Worm (Caenorhabditis elegans) whole organism, L4 larva: ENCODE data around the gene immp-1.

ENCODE experiments used
- D1046.2 ChIP-seq: fragments of 200-800 bp; sonication (Bioruptor generic); IDR thresholded peaks from 2 replicates; pipeline ENCODE4 v1.3.6; 2022; ENCODE audit warnings: missing genetic modification characterization, missing compliant biosample characterization
- F26F4.8 ChIP-seq: fragments of 200-800 bp; sonication (Bioruptor generic); conservative IDR thresholded peaks from 2 replicates; pipeline ENCODE4 v1.3.6; 2022; ENCODE audit warnings: missing genetic modification characterization, missing compliant biosample characterization
- F37D6.2 ChIP-seq: sonication (generic microtip); optimal IDR thresholded peaks from 2 replicates; lab custom pipeline; 2016; ENCODE audit warnings: mild to moderate bottlenecking, missing genetic modification characterization, missing compliant biosample characterization
- F44E2.7 ChIP-seq: fragments of 200-800 bp; sonication (Bioruptor generic); IDR thresholded peaks from 2 replicates; pipeline ENCODE4 v2.1.2; 2022; ENCODE audit warnings: missing genetic modification characterization, missing compliant biosample characterization
- ZK337.2 ChIP-seq: fragments of 200-800 bp; sonication (Bioruptor generic); IDR thresholded peaks from 2 replicates; pipeline ENCODE4 v1.3.6; 2022; ENCODE audit warnings: missing genetic modification reagents, missing genetic modification characterization, missing compliant biosample characterization
- ama-1 ChIP-seq: fragments of 150-350 bp; optimal IDR thresholded peaks from 2 replicates; lab custom pipeline; 2014; ENCODE audit warnings: inconsistent platforms, mixed read lengths
- arid-1 ChIP-seq: fragments of 200-800 bp; sonication (Bioruptor generic); conservative IDR thresholded peaks from 2 replicates; pipeline ENCODE4 v1.3.6; 2022; ENCODE audit warnings: missing genetic modification reagents, missing genetic modification characterization, missing compliant biosample characterization
- ceh-20 ChIP-seq: fragments of 200-800 bp; sonication (Bioruptor generic); IDR thresholded peaks from 2 replicates; pipeline ENCODE4 v1.3.6; 2022; ENCODE audit warnings: missing genetic modification reagents, missing genetic modification characterization, missing compliant biosample characterization
- ceh-32 ChIP-seq: sonication (generic microtip); optimal IDR thresholded peaks from 2 replicates; lab custom pipeline; 2016; ENCODE audit warnings: mild to moderate bottlenecking, missing genetic modification characterization, missing compliant biosample characterization; ENCODE audit not compliant: poor library complexity
- ceh-44 ChIP-seq: fragments of 200-800 bp; sonication (Bioruptor generic); IDR thresholded peaks from 2 replicates; pipeline ENCODE4 v1.3.6; 2022; ENCODE audit warnings: missing genetic modification reagents, missing genetic modification characterization, missing compliant biosample characterization
- ceh-62 ChIP-seq: sonication (generic microtip); optimal IDR thresholded peaks from 2 replicates; lab custom pipeline; 2017; ENCODE audit warnings: missing biosample characterization, missing genetic modification characterization
- ces-1 ChIP-seq: fragments of 150-350 bp; sonication (generic microtip); optimal IDR thresholded peaks from 4 replicates; lab custom pipeline; 2014; ENCODE audit warnings: missing biosample characterization, missing genetic modification reagents, missing genetic modification characterization
- ctbp-1 ChIP-seq: fragments of 200-800 bp; sonication (Bioruptor generic); IDR thresholded peaks from 2 replicates; pipeline ENCODE4 v1.3.6; 2022; ENCODE audit warnings: missing genetic modification reagents, missing genetic modification characterization, missing compliant biosample characterization
- daf-16 ChIP-seq, 3 experiments: sonication (generic microtip); optimal IDR thresholded peaks; 2 replicates each; lab custom pipeline; 2016 to 2017; ENCODE audit warnings: missing genetic modification characterization in 3 of 3, missing genetic modification reagents in 3 of 3, mild to moderate bottlenecking in 2 of 3, missing compliant biosample characterization in 2 of 3, missing biosample characterization in 1 of 3, moderate library complexity in 1 of 3
- daf-8 ChIP-seq: fragments of 200-800 bp; sonication (Bioruptor generic); IDR thresholded peaks from 2 replicates; pipeline ENCODE4 v1.3.6; 2022; ENCODE audit warnings: missing genetic modification characterization, missing compliant biosample characterization
- duxl-1 ChIP-seq: sonication (generic microtip); optimal IDR thresholded peaks from 2 replicates; lab custom pipeline; 2016; ENCODE audit warnings: mild to moderate bottlenecking, missing genetic modification characterization, moderate library complexity, missing compliant biosample characterization; ENCODE audit not compliant: poor library complexity
- dve-1 ChIP-seq: sonication (generic microtip); optimal IDR thresholded peaks from 2 replicates; lab custom pipeline; 2017; ENCODE audit warnings: antibody characterized with exemption, mild to moderate bottlenecking, missing genetic modification characterization, missing compliant biosample characterization; ENCODE audit not compliant: insufficient read depth
- egl-27 ChIP-seq: sonication (generic microtip); optimal IDR thresholded peaks from 3 replicates; lab custom pipeline; 2017; ENCODE audit warnings: missing biosample characterization, missing genetic modification reagents, missing genetic modification characterization
- egl-43 ChIP-seq: fragments of 200-800 bp; sonication (Bioruptor generic); IDR thresholded peaks from 2 replicates; pipeline ENCODE4 v1.3.6; 2022; ENCODE audit warnings: missing genetic modification reagents, missing genetic modification characterization, missing compliant biosample characterization
- fos-1 ChIP-seq: fragments of 150-350 bp; optimal IDR thresholded peaks from 2 replicates; lab custom pipeline; 2014; ENCODE audit warnings: missing biosample characterization, missing genetic modification characterization
- gei-8 ChIP-seq: fragments of 200-800 bp; sonication (Bioruptor generic); optimal IDR thresholded peaks from 2 replicates; lab custom pipeline; 2018; ENCODE audit warnings: mild to moderate bottlenecking, missing genetic modification characterization, missing compliant biosample characterization
- hif-1 ChIP-seq, 2 experiments: sonication (generic microtip); optimal IDR thresholded peaks; 2 replicates each; lab custom pipeline; 2016 to 2017; ENCODE audit warnings: missing compliant biosample characterization in 2 of 2, missing genetic modification characterization in 2 of 2, missing genetic modification reagents in 2 of 2, missing genotype in 2 of 2, mild to moderate bottlenecking in 1 of 2
- hlh-30 ChIP-seq: sonication (generic microtip); optimal IDR thresholded peaks from 2 replicates; lab custom pipeline; 2017; ENCODE audit warnings: antibody characterized with exemption, mild to moderate bottlenecking, missing genetic modification characterization, missing compliant biosample characterization; ENCODE audit not compliant: insufficient read depth
- jun-1 ChIP-seq: fragments of 150-350 bp; optimal IDR thresholded peaks from 2 replicates; lab custom pipeline; 2014; ENCODE audit warnings: missing biosample characterization, missing genetic modification reagents, missing genetic modification characterization
- lim-7 ChIP-seq: fragments of 200-800 bp; sonication (Bioruptor generic); IDR thresholded peaks from 2 replicates; pipeline ENCODE4 v1.3.6; 2022; ENCODE audit warnings: missing genetic modification characterization, missing compliant biosample characterization
- lin-13 ChIP-seq: fragments of 150-350 bp; optimal IDR thresholded peaks from 2 replicates; lab custom pipeline; 2014; ENCODE audit warnings: missing biosample characterization, missing genetic modification reagents, missing genetic modification characterization
- lin-15B ChIP-seq: fragments of 150-350 bp; sonication (generic microtip); optimal IDR thresholded peaks from 3 replicates; lab custom pipeline; 2014; ENCODE audit warnings: missing biosample characterization, missing genetic modification characterization
- lin-29 ChIP-seq: fragments of 200-800 bp; sonication (Bioruptor generic); IDR thresholded peaks from 2 replicates; pipeline ENCODE4 v1.3.6; 2022; ENCODE audit warnings: missing genetic modification reagents, missing genetic modification characterization, missing compliant biosample characterization
- lir-3 ChIP-seq: sonication (generic microtip); optimal IDR thresholded peaks from 2 replicates; lab custom pipeline; 2016; ENCODE audit warnings: mild to moderate bottlenecking, missing genetic modification characterization, missing compliant biosample characterization
- lsy-2 ChIP-seq, 2 experiments: fragments of 150-350 bp in 1 of 2; sonication (generic microtip) in 1 of 2; optimal IDR thresholded peaks; 2 replicates each; lab custom pipeline; 2014 to 2017; ENCODE audit warnings: missing biosample characterization in 2 of 2, missing genetic modification characterization in 2 of 2
- mdt-29 ChIP-seq: fragments of 200-800 bp; sonication (Bioruptor generic); IDR thresholded peaks from 2 replicates; pipeline ENCODE4 v1.3.6; 2022; ENCODE audit warnings: missing genetic modification reagents, missing genetic modification characterization, missing compliant biosample characterization
- mep-1 ChIP-seq: fragments of 150-350 bp; sonication (generic microtip); optimal IDR thresholded peaks from 3 replicates; lab custom pipeline; 2014; ENCODE audit warnings: missing biosample characterization, missing genetic modification characterization
- nhr-237 ChIP-seq: sonication (generic microtip); optimal IDR thresholded peaks from 2 replicates; lab custom pipeline; 2017; ENCODE audit warnings: missing biosample characterization, missing genetic modification characterization
- nhr-25 ChIP-seq: sonication (generic microtip); optimal IDR thresholded peaks from 2 replicates; lab custom pipeline; 2017; ENCODE audit warnings: missing genetic modification characterization, mild to moderate bottlenecking, missing compliant biosample characterization, antibody characterized with exemption, moderate library complexity, borderline replicate concordance; ENCODE audit not compliant: insufficient read depth
- nhr-41 ChIP-seq: fragments of 200-800 bp; sonication (Bioruptor generic); IDR thresholded peaks from 2 replicates; pipeline ENCODE4 v1.3.6; 2022; ENCODE audit warnings: missing genetic modification reagents, missing genetic modification characterization, missing compliant biosample characterization
- nhr-42 ChIP-seq: fragments of 200-800 bp; sonication (Bioruptor generic); IDR thresholded peaks from 2 replicates; pipeline ENCODE4 v1.3.6; 2022; ENCODE audit warnings: missing genetic modification characterization, missing compliant biosample characterization
- nhr-76 ChIP-seq: fragments of 150-350 bp; optimal IDR thresholded peaks from 2 replicates; lab custom pipeline; 2014; ENCODE audit warnings: missing biosample characterization, missing genetic modification characterization
- pha-4 ChIP-seq, 2 experiments: fragments of 150-350 bp in 1 of 2; fragments of 200-800 bp in 1 of 2; sonication (Bioruptor generic) in 1 of 2; IDR thresholded peaks in 1 of 2; optimal IDR thresholded peaks in 1 of 2; 2 replicates each; pipeline versions ENCODE4 v1.3.6 to Lab custom; 2014 to 2022; ENCODE audit warnings: missing genetic modification characterization in 2 of 2, missing genetic modification reagents in 2 of 2, missing biosample characterization in 1 of 2, missing compliant biosample characterization in 1 of 2
- saeg-2 ChIP-seq: fragments of 200-800 bp; sonication (Bioruptor generic); IDR thresholded peaks from 2 replicates; pipeline ENCODE4 v1.3.6; 2022; ENCODE audit warnings: missing genetic modification reagents, missing genetic modification characterization, missing compliant biosample characterization
- skn-1 ChIP-seq: fragments of 150-350 bp; optimal IDR thresholded peaks from 2 replicates; lab custom pipeline; 2014; ENCODE audit warnings: missing biosample characterization, missing genetic modification characterization
- snpc-1.2 ChIP-seq: fragments of 200-800 bp; sonication (Bioruptor generic); IDR thresholded peaks from 2 replicates; pipeline ENCODE4 v1.3.6; 2022; ENCODE audit warnings: missing genetic modification reagents, missing genetic modification characterization, missing compliant biosample characterization
- snpc-4 ChIP-seq: fragments of 150-350 bp; optimal IDR thresholded peaks from 2 replicates; lab custom pipeline; 2014; ENCODE audit warnings: missing biosample characterization, missing genetic modification characterization
- tag-97 ChIP-seq: fragments of 200-800 bp; sonication (Bioruptor generic); IDR thresholded peaks from 2 replicates; pipeline ENCODE4 v1.3.6; 2022; ENCODE audit warnings: missing genetic modification characterization, missing compliant biosample characterization
- unc-39 ChIP-seq: sonication (generic microtip); optimal IDR thresholded peaks from 2 replicates; lab custom pipeline; 2017; ENCODE audit warnings: missing biosample characterization, missing genetic modification characterization
- unc-62 ChIP-seq, 3 experiments: fragments of 150-350 bp in 1 of 3; sonication (generic microtip); optimal IDR thresholded peaks in 2 of 3; peaks in 1 of 3; 1 replicate in 1 of 3; 2 replicates in 2 of 3; lab custom pipeline; 2014 to 2017; ENCODE audit warnings: missing biosample characterization in 3 of 3, missing genetic modification characterization in 3 of 3, missing genetic modification reagents in 3 of 3, missing genotype in 1 of 3
- vab-7 ChIP-seq: fragments of 200-800 bp; sonication (Bioruptor generic); IDR thresholded peaks from 2 replicates; pipeline ENCODE4 v1.3.6; 2022; ENCODE audit warnings: missing genetic modification reagents, missing genetic modification characterization, missing compliant biosample characterization
- zfp-2 ChIP-seq: sonication (generic microtip); optimal IDR thresholded peaks from 2 replicates; lab custom pipeline; 2016; ENCODE audit warnings: mild to moderate bottlenecking, missing genetic modification characterization, missing compliant biosample characterization
- zip-11 ChIP-seq: fragments of 200-800 bp; sonication (Bioruptor generic); IDR thresholded peaks from 2 replicates; pipeline ENCODE4 v1.3.6; 2022; ENCODE audit warnings: missing genetic modification characterization, missing compliant biosample characterization
- zip-2 ChIP-seq: fragments of 150-350 bp; optimal IDR thresholded peaks from 2 replicates; lab custom pipeline; 2014; ENCODE audit warnings: missing biosample characterization, missing genetic modification characterization

The immp-1 gene

DNA sequence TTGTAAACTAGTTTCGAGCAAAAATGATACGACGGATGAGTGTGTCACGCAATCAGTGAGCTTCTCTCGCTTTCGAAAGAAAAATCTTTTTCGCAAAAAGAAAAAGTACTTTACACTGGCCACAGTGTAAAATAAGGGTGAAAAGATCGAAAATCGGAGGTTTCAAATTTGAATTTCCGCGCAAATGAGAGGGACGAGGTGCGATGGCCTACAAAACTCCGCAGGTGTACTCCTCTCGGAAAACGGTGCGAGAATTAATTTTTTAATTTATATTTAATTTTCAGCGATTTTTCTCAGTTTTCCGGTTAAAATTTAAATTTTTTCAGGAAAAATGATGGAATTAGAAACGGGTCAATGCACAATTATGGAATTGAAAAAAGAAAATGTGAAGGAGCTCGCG lies 28.0 kb upstream of the immp-1 start, which contains the start of gene mrt-2 (continued):
- TF ChIP-seq duxl-1 (tag; lab: Kevin White, UChicago): peak; percentile 47
- TF ChIP-seq tag-97: no peak
- 0 out of 2 replicates have a peak, but pooled peaks have one; percentile 2 for TF ChIP-seq ceh-44 (GFP tag; lab: Robert Waterston, UW)
- TF ChIP-seq zip-11 (GFP tag; lab: Robert Waterston, UW): no peak
- TF ChIP-seq daf-16 (GFP tag; optimal IDR thresholded peaks at IDR 0.05; lab: Kevin White, UChicago): no peak
- peak; percentile 47 for TF ChIP-seq daf-16 (tag; optimal IDR thresholded peaks at IDR 0.05; lab: Kevin White, UChicago)
- no peak for TF ChIP-seq ama-1
- TF ChIP-seq nhr-42: no peak; the same call in 1 of the 2 replicates
- TF ChIP-seq arid-1: 0 out of 2 replicates have a peak, but pooled peaks have one; percentile 23
- TF ChIP-seq vab-7 (GFP tag; lab: Robert Waterston, UW): no peak
- TF ChIP-seq pha-4 (GFP tag; IDR thresholded peaks at IDR 0.05; lab: Robert Waterston, UW): 0 out of 2 replicates have a peak, but pooled peaks have one; percentile 60
- peak; percentile 16 for TF ChIP-seq pha-4 (tag; optimal IDR thresholded peaks at IDR 0.05; lab: Kevin White, UChicago)
- TF ChIP-seq D1046.2 (GFP tag; lab: Robert Waterston, UW): no peak
- TF ChIP-seq egl-27: no peak
- TF ChIP-seq jun-1: no peak
- no peak for TF ChIP-seq gei-8 (GFP tag; lab: Kevin White, UChicago)
- TF ChIP-seq snpc-4: no peak
- no peak for TF ChIP-seq fos-1 (tag; lab: Kevin White, UChicago)
- TF ChIP-seq lsy-2 (tag; optimal IDR thresholded peaks at IDR 0.05; lab: Kevin White, UChicago): peak in 1 of 2 experiments; percentile 83
- TF ChIP-seq lin-15B (tag; lab: Kevin White, UChicago): no peak
- peak; percentile 14 for TF ChIP-seq F37D6.2 (tag; lab: Kevin White, UChicago)
- no peak for TF ChIP-seq lim-7 (GFP tag; lab: Robert Waterston, UW)
- TF ChIP-seq hlh-30 (tag; lab: Kevin White, UChicago): peak; percentile 44
- no peak for TF ChIP-seq F26F4.8
- peak; percentile 90 for TF ChIP-seq ZK337.2
- no peak for TF ChIP-seq unc-62 (GFP tag; optimal IDR thresholded peaks at IDR 0.05 in 1 of 2; lab: Kevin White, UChicago)
- no peak for TF ChIP-seq unc-62 (tag; optimal IDR thresholded peaks at IDR 0.05; lab: Kevin White, UChicago)
- TF ChIP-seq nhr-237 (tag; lab: Kevin White, UChicago): no peak
- TF ChIP-seq ces-1: no peak
- peak; percentile 64 for TF ChIP-seq dve-1 (tag; lab: Kevin White, UChicago)
- TF ChIP-seq ceh-62 (tag; lab: Kevin White, UChicago): no peak
- TF ChIP-seq F44E2.7: no peak
- no peak for TF ChIP-seq mdt-29
- TF ChIP-seq daf-8 (GFP tag; lab: Robert Waterston, UW): no peak
- no peak for TF ChIP-seq zip-2
- TF ChIP-seq ceh-32: no peak
- peak in 1 of 2 experiments; percentile 93 for TF ChIP-seq hif-1 (tag; optimal IDR thresholded peaks at IDR 0.05; lab: Kevin White, UChicago)
- no peak for TF ChIP-seq unc-39 (tag; lab: Kevin White, UChicago)
- peak; percentile 16 for TF ChIP-seq nhr-25 (tag; lab: Kevin White, UChicago)
- TF ChIP-seq skn-1 (tag; lab: Kevin White, UChicago): no peak
- TF ChIP-seq zfp-2 (tag; lab: Kevin White, UChicago): no peak
- TF ChIP-seq saeg-2 (GFP tag; lab: Robert Waterston, UW): no peak
- no peak for TF ChIP-seq nhr-76 (tag; lab: Kevin White, UChicago)
- TF ChIP-seq mep-1: peak; percentile 76
- peak; percentile 45 for TF ChIP-seq lin-13 (GFP tag; lab: Kevin White, UChicago)
- TF ChIP-seq nhr-41 (GFP tag; lab: Robert Waterston, UW): no peak
- no peak for TF ChIP-seq snpc-1.2 (GFP tag; lab: Robert Waterston, UW)
- TF ChIP-seq lir-3 (tag; lab: Kevin White, UChicago): no peak
- TF ChIP-seq egl-43 (GFP tag; lab: Robert Waterston, UW): no peak
- TF ChIP-seq ceh-20 (GFP tag; lab: Robert Waterston, UW): 0 out of 2 replicates have a peak, but pooled peaks have one; percentile 17
- no peak for TF ChIP-seq ctbp-1
- TF ChIP-seq lin-29 (GFP tag; lab: Robert Waterston, UW): no peak
